Fruit fly (Drosophila melanogaster) whole organism, embryonic: ENCODE data around the gene mst.

Source experiments
- Blimp-1 ChIP-seq: fragments of 200-800 bp; sonication (Bioruptor generic); optimal IDR thresholded peaks from 3 replicates; lab custom pipeline; 2018; ENCODE audit warnings: missing biosample characterization, missing genetic modification characterization, mild to moderate bottlenecking, moderate library complexity, missing genetic modification reagents
- Bteb2 ChIP-seq: fragments of 200-800 bp; sonication (Bioruptor generic); optimal IDR thresholded peaks from 2 replicates; lab custom pipeline; 2016; ENCODE audit warnings: missing biosample characterization, missing genetic modification characterization
- CG10267 ChIP-seq: fragments of 200-800 bp; sonication (Bioruptor generic); optimal IDR thresholded peaks from 2 replicates; lab custom pipeline; 2018; ENCODE audit warnings: missing biosample characterization, mild to moderate bottlenecking, missing genetic modification characterization, moderate library complexity
- CG11560 ChIP-seq: fragments of 200-800 bp; sonication (Bioruptor generic); IDR thresholded peaks from 3 replicates; pipeline ENCODE4 v1.3.6; 2022; ENCODE audit warnings: missing biosample characterization, missing genetic modification characterization
- CG15011 ChIP-seq: fragments of 200-800 bp; sonication (Bioruptor generic); optimal IDR thresholded peaks from 3 replicates; lab custom pipeline; 2018; ENCODE audit warnings: missing biosample characterization, mild to moderate bottlenecking, missing genetic modification characterization
- CG16815 ChIP-seq: fragments of 200-800 bp; sonication (Bioruptor generic); optimal IDR thresholded peaks from 3 replicates; lab custom pipeline; 2017; ENCODE audit warnings: missing biosample characterization, mild to moderate bottlenecking, missing genetic modification characterization
- CG17829 ChIP-seq: fragments of 200-800 bp; optimal IDR thresholded peaks from 2 replicates; lab custom pipeline; 2019; ENCODE audit warnings: missing biosample characterization, mild to moderate bottlenecking, missing genetic modification characterization, moderate library complexity
- CG18262 ChIP-seq: fragments of 200-800 bp; optimal IDR thresholded peaks from 3 replicates; lab custom pipeline; 2019; ENCODE audit warnings: missing biosample characterization, mild to moderate bottlenecking, missing genetic modification characterization, moderate library complexity
- CG2129 ChIP-seq: fragments of 200-800 bp; sonication (Bioruptor generic); IDR thresholded peaks from 2 replicates; pipeline ENCODE4 v1.3.6; 2022; ENCODE audit warnings: missing biosample characterization, missing genetic modification characterization; ENCODE audit not compliant: partially characterized antibody
- CG3065 ChIP-seq: fragments of 200-800 bp; sonication (Bioruptor generic); optimal IDR thresholded peaks from 2 replicates; lab custom pipeline; 2016; ENCODE audit warnings: missing biosample characterization, missing genetic modification characterization
- CG3407 ChIP-seq: fragments of 200-800 bp; sonication (Bioruptor generic); optimal IDR thresholded peaks from 2 replicates; lab custom pipeline; 2018; ENCODE audit warnings: missing biosample characterization, mild to moderate bottlenecking, missing genetic modification characterization
- CG4328 ChIP-seq: fragments of 200-800 bp; sonication (Bioruptor generic); optimal IDR thresholded peaks from 3 replicates; lab custom pipeline; 2017; ENCODE audit warnings: missing biosample characterization, missing genetic modification reagents, missing genetic modification characterization
- CG6254 ChIP-seq: fragments of 200-800 bp; sonication (Bioruptor generic); optimal IDR thresholded peaks from 3 replicates; lab custom pipeline; 2017; ENCODE audit warnings: mild to moderate bottlenecking, missing biosample characterization, missing genetic modification reagents, missing genetic modification characterization
- CG9727 ChIP-seq: fragments of 200-800 bp; sonication (Bioruptor generic); optimal IDR thresholded peaks from 3 replicates; lab custom pipeline; 2017; ENCODE audit warnings: missing biosample characterization, mild to moderate bottlenecking, missing genetic modification characterization
- CG9817 ChIP-seq: fragments of 200-800 bp; sonication (Bioruptor generic); optimal IDR thresholded peaks from 2 replicates; lab custom pipeline; 2018; ENCODE audit warnings: missing biosample characterization, mild to moderate bottlenecking, missing genetic modification characterization, moderate library complexity
- Chrac-16 ChIP-seq: fragments of 200-800 bp; sonication (Bioruptor generic); optimal IDR thresholded peaks from 3 replicates; lab custom pipeline; 2016; ENCODE audit warnings: missing biosample characterization, missing genetic modification characterization
- CoRest ChIP-seq: fragments of 200-800 bp; sonication (Bioruptor generic); optimal IDR thresholded peaks from 3 replicates; lab custom pipeline; 2018; ENCODE audit warnings: missing biosample characterization, mild to moderate bottlenecking, missing genetic modification characterization, moderate library complexity
- D19B ChIP-seq: fragments of 200-800 bp; sonication (Bioruptor generic); optimal IDR thresholded peaks from 2 replicates; lab custom pipeline; 2017; ENCODE audit warnings: missing biosample characterization, mild to moderate bottlenecking, missing genetic modification characterization
- Dref ChIP-seq: fragments of 200-800 bp; sonication (Bioruptor generic); IDR thresholded peaks from 2 replicates; pipeline ENCODE4 v1.3.6; 2022; ENCODE audit warnings: missing biosample characterization, missing genetic modification characterization
- HLH54F ChIP-seq: fragments of 200-800 bp; sonication (Bioruptor generic); optimal IDR thresholded peaks from 3 replicates; lab custom pipeline; 2016; ENCODE audit warnings: missing biosample characterization, missing genetic modification characterization
- HmgZ ChIP-seq: fragments of 200-800 bp; sonication (Bioruptor generic); optimal IDR thresholded peaks from 2 replicates; lab custom pipeline; 2018; ENCODE audit warnings: missing biosample characterization, mild to moderate bottlenecking, missing genetic modification characterization
- Hmx ChIP-seq: fragments of 200-800 bp; sonication (Bioruptor generic); optimal IDR thresholded peaks from 2 replicates; lab custom pipeline; 2016; ENCODE audit warnings: missing biosample characterization, missing genetic modification characterization
- Lpt ChIP-seq: fragments of >200 bp; optimal IDR thresholded peaks from 2 replicates; lab custom pipeline; 2018; ENCODE audit warnings: missing biosample characterization, missing genetic modification characterization
- Scr ChIP-seq: fragments of 200-800 bp; sonication (Bioruptor generic); IDR thresholded peaks from 2 replicates; pipeline ENCODE4 v1.3.6; 2022; ENCODE audit warnings: missing biosample characterization, missing genetic modification characterization; ENCODE audit not compliant: partially characterized antibody
- ab ChIP-seq: fragments of 200-800 bp; sonication (Bioruptor generic); optimal IDR thresholded peaks from 2 replicates; lab custom pipeline; 2016; ENCODE audit warnings: missing biosample characterization, missing genetic modification characterization
- abd-A ChIP-seq: fragments of 200-800 bp; sonication (Bioruptor generic); optimal IDR thresholded peaks from 3 replicates; lab custom pipeline; 2019; ENCODE audit warnings: missing biosample characterization, mild to moderate bottlenecking, missing genetic modification characterization, moderate library complexity
- ap ChIP-seq: fragments of 200-800 bp; sonication (Bioruptor generic); IDR thresholded peaks from 2 replicates; pipeline ENCODE4 v1.3.6; 2022; ENCODE audit warnings: missing biosample characterization, missing genetic modification characterization
- bab2 ChIP-seq: fragments of 200-800 bp; sonication (Bioruptor generic); optimal IDR thresholded peaks from 2 replicates; lab custom pipeline; 2016; ENCODE audit warnings: missing biosample characterization, missing genetic modification characterization
- bigmax ChIP-seq: fragments of 200-800 bp; sonication (Bioruptor generic); optimal IDR thresholded peaks from 2 replicates; lab custom pipeline; 2018; ENCODE audit warnings: missing biosample characterization, mild to moderate bottlenecking, missing genetic modification characterization
- ci ChIP-seq: fragments of 200-800 bp; sonication (Bioruptor generic); IDR thresholded peaks from 3 replicates; pipeline ENCODE4 v1.3.6; 2022; ENCODE audit warnings: missing biosample characterization, missing genetic modification characterization
- crc ChIP-seq: fragments of 200-800 bp; sonication (Bioruptor generic); optimal IDR thresholded peaks from 2 replicates; lab custom pipeline; 2016; ENCODE audit warnings: missing biosample characterization, missing genetic modification characterization
- dati ChIP-seq: fragments of 200-800 bp; sonication (Bioruptor generic); IDR thresholded peaks from 2 replicates; pipeline ENCODE4 v1.3.6; 2022; ENCODE audit warnings: missing biosample characterization, missing genetic modification characterization
- dimm ChIP-seq: fragments of 200-800 bp; sonication (Bioruptor generic); IDR thresholded peaks from 2 replicates; pipeline ENCODE4 v1.3.6; 2022; ENCODE audit warnings: missing biosample characterization, missing genetic modification characterization
- dysf ChIP-seq: fragments of 200-800 bp; sonication (Bioruptor generic); IDR thresholded peaks from 3 replicates; pipeline ENCODE4 v1.3.6; 2022; ENCODE audit warnings: missing biosample characterization, missing genetic modification characterization
- ewg ChIP-seq: fragments of 200-800 bp; sonication (Bioruptor generic); optimal IDR thresholded peaks from 3 replicates; lab custom pipeline; 2017; ENCODE audit warnings: mild to moderate bottlenecking, missing biosample characterization, missing genetic modification reagents, missing genetic modification characterization
- eyg ChIP-seq: fragments of 200-800 bp; sonication (Bioruptor generic); optimal IDR thresholded peaks from 3 replicates; lab custom pipeline; 2016; ENCODE audit warnings: missing biosample characterization, missing genetic modification characterization
- gce ChIP-seq: fragments of 200-800 bp; sonication (Bioruptor generic); IDR thresholded peaks from 3 replicates; pipeline ENCODE4 v1.3.6; 2022; ENCODE audit warnings: missing biosample characterization, missing genetic modification characterization
- gem ChIP-seq: fragments of 200-800 bp; sonication (Bioruptor generic); optimal IDR thresholded peaks from 2 replicates; lab custom pipeline; 2019; ENCODE audit warnings: missing biosample characterization, mild to moderate bottlenecking, missing genetic modification characterization, moderate library complexity
- grau ChIP-seq: fragments of 200-800 bp; optimal IDR thresholded peaks from 3 replicates; lab custom pipeline; 2019; ENCODE audit warnings: missing biosample characterization, mild to moderate bottlenecking, missing genetic modification characterization, moderate library complexity
- gt ChIP-seq: fragments of 200-800 bp; sonication (Bioruptor generic); IDR thresholded peaks from 2 replicates; pipeline ENCODE4 v1.3.6; 2022; ENCODE audit warnings: missing biosample characterization, missing genetic modification characterization
- hbn ChIP-seq: fragments of 200-800 bp; sonication (Bioruptor generic); IDR thresholded peaks from 2 replicates; pipeline ENCODE4 v1.3.6; 2022; ENCODE audit warnings: missing biosample characterization, missing genetic modification characterization; ENCODE audit not compliant: partially characterized antibody
- kay ChIP-seq: fragments of 200-800 bp; sonication (Bioruptor generic); optimal IDR thresholded peaks from 2 replicates; lab custom pipeline; 2016; ENCODE audit warnings: missing biosample characterization, missing genetic modification characterization
- lilli ChIP-seq: fragments of 200-800 bp; sonication (Bioruptor generic); optimal IDR thresholded peaks from 3 replicates; lab custom pipeline; 2016; ENCODE audit warnings: missing biosample characterization, missing genetic modification characterization
- mld ChIP-seq: fragments of 200-800 bp; sonication (Bioruptor generic); IDR thresholded peaks from 3 replicates; pipeline ENCODE4 v1.3.6; 2022; ENCODE audit warnings: missing biosample characterization, missing genetic modification characterization; ENCODE audit not compliant: partially characterized antibody
- nom ChIP-seq: fragments of 200-800 bp; sonication (Bioruptor generic); optimal IDR thresholded peaks from 2 replicates; lab custom pipeline; 2017; ENCODE audit warnings: missing biosample characterization, missing genetic modification characterization, mild to moderate bottlenecking, moderate library complexity, missing genetic modification reagents
- pita ChIP-seq: fragments of 200-800 bp; sonication (Bioruptor generic); optimal IDR thresholded peaks from 2 replicates; lab custom pipeline; 2017; ENCODE audit warnings: missing biosample characterization, mild to moderate bottlenecking, missing genetic modification characterization
- slou ChIP-seq: fragments of 200-800 bp; sonication (Bioruptor generic); optimal IDR thresholded peaks from 3 replicates; lab custom pipeline; 2016; ENCODE audit warnings: missing biosample characterization, missing genetic modification characterization
- stwl ChIP-seq: fragments of 200-800 bp; sonication (Bioruptor generic); optimal IDR thresholded peaks from 3 replicates; lab custom pipeline; 2018; ENCODE audit warnings: missing biosample characterization, mild to moderate bottlenecking, missing genetic modification characterization, moderate library complexity
- tio ChIP-seq: fragments of 200-800 bp; sonication (Bioruptor generic); optimal IDR thresholded peaks from 2 replicates; lab custom pipeline; 2017; ENCODE audit warnings: missing biosample characterization, missing genetic modification characterization, inconsistent platforms
- usp ChIP-seq: fragments of >200 bp; optimal IDR thresholded peaks from 2 replicates; lab custom pipeline; 2017; ENCODE audit warnings: missing biosample characterization, missing genetic modification characterization
- zfh2 ChIP-seq: fragments of 200-800 bp; sonication (Bioruptor generic); optimal IDR thresholded peaks from 2 replicates; lab custom pipeline; 2016; ENCODE audit warnings: missing biosample characterization, missing genetic modification characterization

The mst gene

DNA sequence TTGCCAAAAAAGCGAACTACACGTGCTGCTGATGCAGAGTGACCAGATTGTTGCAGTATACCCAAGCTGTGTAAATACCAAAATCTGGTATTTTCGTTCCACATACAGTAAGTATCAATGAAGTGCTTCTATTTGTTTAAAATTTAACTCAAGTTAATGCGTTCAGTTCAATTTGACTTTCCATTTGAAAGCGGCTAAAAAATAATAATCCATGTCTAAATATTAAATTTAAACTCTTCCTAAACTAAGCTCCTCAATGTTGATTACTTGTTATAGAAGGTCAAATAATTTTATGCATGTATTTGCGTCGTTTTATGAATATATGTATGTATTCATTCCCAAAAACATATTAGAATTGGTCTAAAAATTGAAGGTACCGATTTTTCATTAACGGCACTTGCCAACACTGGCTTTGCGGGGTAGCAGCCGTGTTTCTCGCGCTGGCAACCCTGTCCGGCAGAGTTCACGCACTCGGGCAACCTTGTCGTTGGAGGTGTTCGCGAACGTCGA, 38.9 kb upstream of the mst start, which contains the start of the genes peng and sol (continued):
- TF ChIP-seq CG11560 (tag; lab: Robert Waterston, UW) = 0 out of 3 replicates have a peak, but pooled peaks have one; percentile 43
- TF ChIP-seq Hmx = no peak
- peak; percentile 78 for TF ChIP-seq bab2 (GFP tag; lab: Kevin White, UChicago)
- TF ChIP-seq CG3065 (GFP tag; lab: Kevin White, UChicago) = peak; percentile 7
- peak; percentile 51; the same call in 1 of the 3 replicates for TF ChIP-seq ci (GFP tag; lab: Robert Waterston, UW)
- TF ChIP-seq HLH54F (GFP tag; lab: Kevin White, UChicago) = peak; percentile 67
- peak; percentile 31 for TF ChIP-seq Dref (GFP tag; lab: Robert Waterston, UW)
- TF ChIP-seq CG15011 (GFP tag; lab: Kevin White, UChicago) = no peak
- peak; percentile 77 for TF ChIP-seq slou (GFP tag; lab: Kevin White, UChicago)
- peak; percentile 85 for TF ChIP-seq gem (tag; lab: Kevin White, UChicago)
- TF ChIP-seq CG4328 (GFP tag; lab: Kevin White, UChicago) = peak; percentile 47
- no peak for TF ChIP-seq dimm (GFP tag; lab: Robert Waterston, UW)
- no peak for TF ChIP-seq hbn (GFP tag; lab: Robert Waterston, UW)
- no peak for TF ChIP-seq Lpt (GFP tag; lab: Kevin White, UChicago)
- no peak for TF ChIP-seq tio (GFP tag; lab: Kevin White, UChicago)
- no peak for TF ChIP-seq ap (GFP tag; lab: Robert Waterston, UW)
- TF ChIP-seq CG6254 (GFP tag; lab: Kevin White, UChicago) = no peak
- TF ChIP-seq D19B = peak; percentile 42
- TF ChIP-seq CG9817 = peak; percentile 62
- peak; percentile 56; the same call in 2 of the 3 replicates for TF ChIP-seq dysf
- TF ChIP-seq ewg (GFP tag; lab: Kevin White, UChicago) = peak; percentile 47
- peak; percentile 71 for TF ChIP-seq CG18262 (tag; lab: Kevin White, UChicago)
- TF ChIP-seq bigmax (GFP tag; lab: Kevin White, UChicago) = no peak
- peak; percentile 57 for TF ChIP-seq Blimp-1 (GFP tag; lab: Kevin White, UChicago)
- no peak for TF ChIP-seq gce
- TF ChIP-seq abd-A (tag; lab: Kevin White, UChicago) = no peak
- peak; percentile 93 for TF ChIP-seq CG10267 (tag; lab: Kevin White, UChicago)
- TF ChIP-seq pita = no peak
- TF ChIP-seq grau (tag; lab: Kevin White, UChicago) = peak; percentile 97
- TF ChIP-seq mld (GFP tag; lab: Robert Waterston, UW) = no peak
- peak; percentile 80 for TF ChIP-seq Chrac-16 (GFP tag; lab: Kevin White, UChicago)
- TF ChIP-seq lilli (GFP tag; lab: Kevin White, UChicago) = peak; percentile 87
- TF ChIP-seq Scr (GFP tag; lab: Robert Waterston, UW) = no peak
- TF ChIP-seq nom = peak; percentile 18
- no peak for TF ChIP-seq usp (GFP tag; lab: Kevin White, UChicago)
- TF ChIP-seq CG2129 (GFP tag; lab: Robert Waterston, UW) = no peak
- peak; percentile 36 for TF ChIP-seq eyg (GFP tag; lab: Kevin White, UChicago)
- TF ChIP-seq CoRest (tag; lab: Kevin White, UChicago) = peak; percentile 85
- TF ChIP-seq stwl (tag; lab: Kevin White, UChicago) = peak; percentile 86
- TF ChIP-seq HmgZ = peak; percentile 31
- no peak for TF ChIP-seq dati (GFP tag; lab: Robert Waterston, UW)
- TF ChIP-seq CG9727 = peak; percentile 84
- peak; percentile 78 for TF ChIP-seq zfh2 (GFP tag; lab: Kevin White, UChicago)
- peak; percentile 45 for TF ChIP-seq crc
- no peak for TF ChIP-seq CG3407 (GFP tag; lab: Kevin White, UChicago)
- TF ChIP-seq CG16815 (GFP tag; lab: Kevin White, UChicago) = peak; percentile 77
- TF ChIP-seq gt = no peak; the same call in 1 of the 2 replicates
- peak; percentile 40 for TF ChIP-seq kay (GFP tag; lab: Kevin White, UChicago)
- TF ChIP-seq ab (GFP tag; lab: Kevin White, UChicago) = peak; percentile 15
- peak; percentile 54 for TF ChIP-seq CG17829 (tag; lab: Kevin White, UChicago)
- peak; percentile 64 for TF ChIP-seq Bteb2
